Fruit fly (Drosophila melanogaster): ENCODE measurements around the gene CG43074.

The CG43074 gene

DNA sequence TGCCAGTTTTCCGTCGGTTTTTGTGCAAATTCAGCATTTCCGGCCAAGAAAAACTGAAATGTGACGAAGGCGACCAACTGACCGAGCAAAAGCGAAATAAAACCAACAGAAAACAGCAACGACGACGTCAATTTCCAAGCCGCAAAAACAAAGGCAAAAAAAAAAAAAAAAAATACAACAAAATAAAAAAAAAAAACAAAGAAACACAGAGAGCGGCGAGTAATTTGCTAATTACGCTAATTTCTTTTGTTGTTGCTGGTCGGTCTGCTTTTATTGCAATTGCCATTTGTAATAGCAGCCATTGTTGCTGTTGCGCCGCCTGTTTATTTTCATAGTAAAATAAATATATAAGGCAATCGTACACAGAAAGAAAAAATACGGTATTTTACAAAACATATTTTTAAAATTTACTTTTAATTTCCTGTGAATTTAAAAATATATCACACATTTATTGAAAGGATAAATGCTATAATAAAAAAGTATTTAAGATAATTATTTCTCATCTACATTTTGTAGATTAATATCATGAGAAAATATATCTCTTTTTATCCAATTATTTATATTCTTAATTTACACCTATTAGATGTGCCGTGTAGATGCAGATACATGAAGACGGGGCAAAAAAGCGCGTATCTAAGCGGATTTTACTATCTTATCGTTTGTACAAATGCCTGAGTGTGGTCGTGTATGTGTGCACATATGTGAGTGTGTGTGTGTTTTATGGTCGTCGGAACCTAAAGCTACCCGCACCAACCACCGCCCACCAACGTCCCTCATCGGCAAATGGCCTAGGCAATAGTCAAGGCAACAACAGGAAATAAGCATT lies 47.4 kb downstream of the CG43074 start (continued):
- TF ChIP-seq peb (GFP tag; IDR thresholded peaks at IDR 0.05) (no peak), slbo (GFP tag; IDR thresholded peaks at IDR 0.05) (peak; percentile 73; the same call in 1 of the 2 replicates), CG16779 (GFP tag; IDR thresholded peaks at IDR 0.05) (no peak), ssp (GFP tag; IDR thresholded peaks at IDR 0.05) (no peak), trh (GFP tag; optimal IDR thresholded peaks at IDR 0.05) (no peak), CG8290 (GFP tag; optimal IDR thresholded peaks at IDR 0.05) (no peak), CG8290 (tag; optimal IDR thresholded peaks at IDR 0.05) (peak in 1 of 2 experiments; percentile 41), dm (GFP tag; optimal IDR thresholded peaks at IDR 0.05) (no peak), CG1647 (GFP tag; optimal IDR thresholded peaks at IDR 0.05) (no peak), CG7839 (tag; optimal IDR thresholded peaks at IDR 0.05) (peak; percentile 74), bigmax (GFP tag; optimal IDR thresholded peaks at IDR 0.05) (no peak), B-H2 (GFP tag; optimal IDR thresholded peaks at IDR 0.05) (peak; percentile 24), Blimp-1 (GFP tag; optimal IDR thresholded peaks at IDR 0.05) (peak; percentile 27), CG6813 (GFP tag; optimal IDR thresholded peaks at IDR 0.05) (no peak), BtbVII (GFP tag; optimal IDR thresholded peaks at IDR 0.05) (peak; percentile 30), CG6272 (GFP tag; IDR thresholded peaks at IDR 0.05) (no peak), CG2129 (GFP tag; IDR thresholded peaks at IDR 0.05; ENCODE audit: partially characterized antibody) (no peak), jigr1 (GFP tag; IDR thresholded peaks at IDR 0.05) (no peak), Opbp (GFP tag; IDR thresholded peaks at IDR 0.05; ENCODE audit: partially characterized antibody) (no peak), Lhr (GFP tag; optimal IDR thresholded peaks at IDR 0.05) (no peak), CG2678 (tag; optimal IDR thresholded peaks at IDR 0.05) (peak; percentile 85)

DNA sequence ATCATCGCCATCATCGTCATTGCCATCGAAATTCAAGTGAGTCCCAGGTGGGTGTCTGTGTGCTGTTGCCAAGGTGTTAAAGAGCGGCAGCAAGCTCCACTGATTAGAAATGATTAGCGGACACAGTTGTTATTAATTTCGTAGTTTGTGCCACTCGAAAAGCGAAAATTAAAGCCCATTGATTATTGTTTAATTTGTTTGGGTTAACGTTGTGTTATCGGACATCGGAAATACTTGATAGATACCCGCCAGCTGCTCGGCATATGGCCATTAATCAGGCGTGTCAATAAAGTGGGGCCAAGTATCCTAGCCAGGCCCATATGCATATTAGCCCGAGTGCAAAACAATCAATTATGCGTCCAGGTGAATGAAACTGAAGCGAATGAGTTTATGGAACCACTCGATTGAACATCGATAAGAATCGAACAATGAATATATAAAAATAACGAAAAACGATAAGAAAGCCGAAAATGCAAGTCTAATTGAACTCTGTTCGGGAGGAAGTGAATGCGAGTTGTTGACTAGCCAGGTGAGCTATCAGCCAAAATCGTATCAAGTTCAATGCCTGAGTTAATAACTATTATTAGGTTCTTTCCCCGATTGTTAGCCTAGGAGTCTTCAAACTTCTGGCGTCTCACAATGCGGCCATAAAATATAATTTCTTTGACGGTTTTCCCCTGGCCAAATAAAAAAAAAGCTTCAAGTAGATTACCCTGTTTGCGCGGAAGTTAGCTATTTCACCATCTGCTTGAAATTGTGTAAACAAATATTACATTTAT lies 48.7 kb downstream of the CG43074 start:
- TF ChIP-seq lab (GFP tag; optimal IDR thresholded peaks at IDR 0.05), result peak; percentile 13
- peak; percentile 54 for TF ChIP-seq grn (GFP tag; optimal IDR thresholded peaks at IDR 0.05)
- TF ChIP-seq Dad (GFP tag; optimal IDR thresholded peaks at IDR 0.05), result no peak
- TF ChIP-seq Hey (tag; optimal IDR thresholded peaks at IDR 0.05), result peak; percentile 18
- no peak for TF ChIP-seq tio (GFP tag; optimal IDR thresholded peaks at IDR 0.05)
- no peak for TF ChIP-seq cad (GFP tag; optimal IDR thresholded peaks at IDR 0.05)
- no peak for TF ChIP-seq Asciz (GFP tag; optimal IDR thresholded peaks at IDR 0.05)
- no peak for TF ChIP-seq NC2α (GFP tag; optimal IDR thresholded peaks at IDR 0.05)
- TF ChIP-seq nerfin-2 (GFP tag; IDR thresholded peaks at IDR 0.05; ENCODE audit: partially characterized antibody), result no peak
- TF ChIP-seq CG18011 (GFP tag; optimal IDR thresholded peaks at IDR 0.05), result no peak
- TF ChIP-seq mirr (GFP tag; optimal IDR thresholded peaks at IDR 0.05), result peak; percentile 84
- TF ChIP-seq CG16863 (GFP tag; optimal IDR thresholded peaks at IDR 0.05), result no peak
- TF ChIP-seq sd (tag; optimal IDR thresholded peaks at IDR 0.05), result peak; percentile 17
- no peak for TF ChIP-seq Sox100B (GFP tag; optimal IDR thresholded peaks at IDR 0.05)
- no peak for TF ChIP-seq CG2129 (GFP tag; IDR thresholded peaks at IDR 0.05; ENCODE audit: partially characterized antibody)
- TF ChIP-seq sug (tag; optimal IDR thresholded peaks at IDR 0.05), result peak; percentile 9
- no peak for TF ChIP-seq ftz-f1 (GFP tag; optimal IDR thresholded peaks at IDR 0.05)
- TF ChIP-seq CG6272 (GFP tag; IDR thresholded peaks at IDR 0.05), result no peak
- no peak for TF ChIP-seq emc (GFP tag; optimal IDR thresholded peaks at IDR 0.05)
- no peak for TF ChIP-seq kah (GFP tag; optimal IDR thresholded peaks at IDR 0.05)
- no peak for TF ChIP-seq Fer2 (tag; optimal IDR thresholded peaks at IDR 0.05)
- no peak for TF ChIP-seq sr (GFP tag; IDR thresholded peaks at IDR 0.05)
- TF ChIP-seq CG18599 (GFP tag; optimal IDR thresholded peaks at IDR 0.05), result peak; percentile 17
- TF ChIP-seq Oaz (GFP tag; IDR thresholded peaks at IDR 0.05), result no peak
- TF ChIP-seq esg (GFP tag; conservative IDR thresholded peaks at IDR 0.05), result no peak
- TF ChIP-seq CG13624 (GFP tag; optimal IDR thresholded peaks at IDR 0.05), result no peak
- no peak for TF ChIP-seq ind (GFP tag; optimal IDR thresholded peaks at IDR 0.05)
- peak; percentile 19 for TF ChIP-seq corto (GFP tag; optimal IDR thresholded peaks at IDR 0.05)
- TF ChIP-seq CG3726 (GFP tag; IDR thresholded peaks at IDR 0.05), result no peak
